Worm (Caenorhabditis elegans): ENCODE measurements around the gene acp-4.

- TF ChIP-seq mls-2 (tag; optimal IDR thresholded peaks at IDR 0.05) (no peak), sptf-1 (tag; optimal IDR thresholded peaks at IDR 0.05) (no peak), snpc-4 (tag; optimal IDR thresholded peaks at IDR 0.05) (no peak), elt-3 (tag; optimal IDR thresholded peaks at IDR 0.05) (no peak), mep-1 (tag; optimal IDR thresholded peaks at IDR 0.05) (no peak), unc-62 (GFP tag; optimal IDR thresholded peaks at IDR 0.05) (no peak), hlh-1 (tag; optimal IDR thresholded peaks at IDR 0.05) (no peak), blmp-1 (tag; optimal IDR thresholded peaks at IDR 0.05) (no peak), nhr-28 (tag; optimal IDR thresholded peaks at IDR 0.05) (no peak), pha-4 (tag; optimal IDR thresholded peaks at IDR 0.05) (no peak)
These were observed 30.2 kb downstream of the acp-4 start, which contains the start of gene skpo-1 for ce11 chrII:8404748-8405147.

All from whole organism, mixed stage, embryonic.